Worm (Caenorhabditis elegans): Measurements from ENCODE around the gene tftc-1.

The tftc-1 gene

ce11 chrIV:2412370-2412962 lies 63.4 kb downstream of the tftc-1 start, which contains the start of gene Y38F2AR.12:
Gene Y38F2AR.12, minus strand, starts transcription at chrIV:2412420.
- TF ChIP-seq elt-2 (tag; optimal IDR thresholded peaks at IDR 0.05) (peak; percentile 60), ZK546.5 (tag; optimal IDR thresholded peaks at IDR 0.05) (no peak), skn-1 (tag; optimal IDR thresholded peaks at IDR 0.05) (peak; percentile 89)

- TF ChIP-seq nhr-28 (tag; optimal IDR thresholded peaks at IDR 0.05) (no peak), egl-27 (tag; optimal IDR thresholded peaks at IDR 0.05) (no peak), hmg-11 (tag; optimal IDR thresholded peaks at IDR 0.05) (no peak), mml-1 (tag; optimal IDR thresholded peaks at IDR 0.05) (no peak), ztf-4 (tag; optimal IDR thresholded peaks at IDR 0.05) (no peak), ceh-9 (tag; optimal IDR thresholded peaks at IDR 0.05) (no peak)
These were observed 67.7 kb downstream of the tftc-1 start for ce11 chrIV:2416738-2417137.

Measured in whole organism, L3 larva.